Fruit fly (Drosophila melanogaster) whole organism: ENCODE data around the gene CG42237.

Experiments
- CG8478 ChIP-seq: fragments of >200 bp; optimal IDR thresholded peaks from 2 replicates; lab custom pipeline; 2018; ENCODE audit warnings: inconsistent platforms
- Dll ChIP-seq: fragments of >200 bp; optimal IDR thresholded peaks from 2 replicates; lab custom pipeline; 2017
- EcR ChIP-seq, 2 experiments: fragments of >200 bp; optimal IDR thresholded peaks; 2 replicates each; lab custom pipeline; 2017; ENCODE audit warnings: missing biosample characterization in 2 of 2, missing genetic modification characterization in 2 of 2, missing genetic modification reagents in 2 of 2
- pan ChIP-seq: fragments of >200 bp; optimal IDR thresholded peaks from 2 replicates; lab custom pipeline; 2017
- psq ChIP-seq: fragments of >200 bp; optimal IDR thresholded peaks from 2 replicates; lab custom pipeline; 2017
- usp ChIP-seq: fragments of >200 bp; optimal IDR thresholded peaks from 2 replicates; lab custom pipeline; 2017; ENCODE audit warnings: missing biosample characterization, missing genetic modification characterization, mixed read lengths

DNA sequence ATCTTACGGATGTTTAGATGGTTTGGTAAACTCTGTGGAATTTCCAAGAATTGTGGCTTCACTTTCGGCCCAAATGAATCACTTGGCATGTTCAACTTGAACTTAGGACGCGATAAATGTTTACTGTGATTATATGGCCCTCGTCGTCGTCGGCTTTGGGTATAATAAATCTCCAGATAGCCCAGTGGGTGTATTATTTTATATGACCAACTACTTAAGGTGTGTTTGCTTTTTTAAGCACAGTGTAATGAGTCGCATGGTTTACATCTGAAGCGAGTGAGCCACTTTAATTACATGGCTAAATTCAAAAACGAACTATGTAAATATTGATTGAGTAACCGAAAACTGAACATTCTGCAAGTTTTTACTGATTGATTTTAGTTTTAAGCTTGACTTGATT, 9.7 kb upstream of the CG42237 start:
- no peak for TF ChIP-seq EcR (GFP tag; optimal IDR thresholded peaks at IDR 0.05; lab: Kevin White, UChicago)
- no peak for TF ChIP-seq psq
- no peak for TF ChIP-seq pan (lab: Kevin White, UChicago)
- no peak for TF ChIP-seq Dll (lab: Kevin White, UChicago)
- no peak for TF ChIP-seq usp
- TF ChIP-seq CG8478 (lab: Kevin White, UChicago) = no peak
